Fruit fly (Drosophila melanogaster): ENCODE measurements around the gene Tpc1.
A peak's percentile ranks its signal among the peaks of the same experiment; 100 is the strongest.

Tpc1 gene

dm6 chr3R:10849515-10849973 is 32.4 kb downstream of the Tpc1 start, which contains the start of gene CG42394 (continued):
- peak; percentile 76 for TF ChIP-seq Dad (GFP tag; optimal IDR thresholded peaks at IDR 0.05)
- peak; percentile 64 for TF ChIP-seq pum (GFP tag; optimal IDR thresholded peaks at IDR 0.05)
- peak; percentile 71 for TF ChIP-seq vfl (GFP tag; optimal IDR thresholded peaks at IDR 0.05)
- TF ChIP-seq pzg (GFP tag; optimal IDR thresholded peaks at IDR 0.05) = no peak
- TF ChIP-seq ase (GFP tag; IDR thresholded peaks at IDR 0.05) = peak; percentile 91
- peak; percentile 61 for TF ChIP-seq Mes4 (GFP tag; optimal IDR thresholded peaks at IDR 0.05)
- peak; percentile 60 for TF ChIP-seq corto (GFP tag; optimal IDR thresholded peaks at IDR 0.05)
- TF ChIP-seq Dip2 (GFP tag; IDR thresholded peaks at IDR 0.05) = no peak
- peak; percentile 90 for TF ChIP-seq CG1529 (GFP tag; optimal IDR thresholded peaks at IDR 0.05)
- TF ChIP-seq CG6765 (GFP tag; optimal IDR thresholded peaks at IDR 0.05) = peak; percentile 92
- TF ChIP-seq PHDP (tag; optimal IDR thresholded peaks at IDR 0.05) = peak; percentile 95
- peak; percentile 98 for TF ChIP-seq CG3281 (GFP tag; optimal IDR thresholded peaks at IDR 0.05)
- no peak for TF ChIP-seq D (optimal IDR thresholded peaks at IDR 0.05)
- peak; percentile 96 for TF ChIP-seq D (GFP tag; optimal IDR thresholded peaks at IDR 0.05)
- TF ChIP-seq E2f1 (GFP tag; IDR thresholded peaks at IDR 0.05) = peak; percentile 95
- TF ChIP-seq CG2129 (GFP tag; IDR thresholded peaks at IDR 0.05; ENCODE audit: partially characterized antibody) = no peak
- TF ChIP-seq CG9797 (GFP tag; optimal IDR thresholded peaks at IDR 0.05) = peak; percentile 25
- peak; percentile 95 for TF ChIP-seq CG2875 (GFP tag; optimal IDR thresholded peaks at IDR 0.05)
- TF ChIP-seq CG32532 (GFP tag; IDR thresholded peaks at IDR 0.05) = peak; percentile 97
- peak; percentile 87 for TF ChIP-seq CG5953 (GFP tag; IDR thresholded peaks at IDR 0.05)
- peak in 1 of 2 experiments; percentile 85 for TF ChIP-seq Hr78 (GFP tag; optimal IDR thresholded peaks at IDR 0.05)
- peak in 1 of 3 experiments; percentile 83 for TF ChIP-seq Stat92E (GFP tag; optimal IDR thresholded peaks at IDR 0.05)
- peak; percentile 73 for TF ChIP-seq jing (GFP tag; optimal IDR thresholded peaks at IDR 0.05)
- no peak for TF ChIP-seq Neu2 (GFP tag; optimal IDR thresholded peaks at IDR 0.05; ENCODE audit: borderline replicate concordance)
- peak; percentile 79 for TF ChIP-seq CG4707 (GFP tag; optimal IDR thresholded peaks at IDR 0.05)
- peak; percentile 80 for TF ChIP-seq CG17912 (GFP tag; optimal IDR thresholded peaks at IDR 0.05)
- peak; percentile 68 for TF ChIP-seq pho (GFP tag; optimal IDR thresholded peaks at IDR 0.05)
- peak; percentile 94 for TF ChIP-seq chm (GFP tag; IDR thresholded peaks at IDR 0.05)
- peak; percentile 93 for TF ChIP-seq CG15601 (tag; optimal IDR thresholded peaks at IDR 0.05)
- TF ChIP-seq dimm (GFP tag; IDR thresholded peaks at IDR 0.05) = peak; percentile 72; the same call in 1 of the 2 replicates
- TF ChIP-seq CG9437 (GFP tag; optimal IDR thresholded peaks at IDR 0.05) = peak; percentile 90
- TF ChIP-seq pb (GFP tag; optimal IDR thresholded peaks at IDR 0.05) = no peak
- peak; percentile 91 for TF ChIP-seq lbe (GFP tag; optimal IDR thresholded peaks at IDR 0.05)
- TF ChIP-seq CG17568 (GFP tag; optimal IDR thresholded peaks at IDR 0.05) = no peak
- TF ChIP-seq CG4820 (GFP tag; optimal IDR thresholded peaks at IDR 0.05) = peak; percentile 93
- TF ChIP-seq Fer2 (tag; optimal IDR thresholded peaks at IDR 0.05) = peak; percentile 87
- peak; percentile 4 for TF ChIP-seq Myb (GFP tag; optimal IDR thresholded peaks at IDR 0.05)
- TF ChIP-seq Bgb (GFP tag; IDR thresholded peaks at IDR 0.05; ENCODE audit: partially characterized antibody) = peak; percentile 30; the same call in 1 of the 2 replicates
- TF ChIP-seq CG7372 (GFP tag; IDR thresholded peaks at IDR 0.05) = peak; percentile 92
- peak; percentile 12 for TF ChIP-seq wek (GFP tag; optimal IDR thresholded peaks at IDR 0.05)
- peak; percentile 89 for TF ChIP-seq slbo (GFP tag; IDR thresholded peaks at IDR 0.05)
- no peak for TF ChIP-seq CG15479 (GFP tag; optimal IDR thresholded peaks at IDR 0.05)
- no peak for TF ChIP-seq BEAF-32 (GFP tag; optimal IDR thresholded peaks at IDR 0.05)
- TF ChIP-seq CG34376 (GFP tag; optimal IDR thresholded peaks at IDR 0.05) = no peak
- peak; percentile 74 for TF ChIP-seq CG11085 (GFP tag; IDR thresholded peaks at IDR 0.05)
- TF ChIP-seq CG32767 (GFP tag; IDR thresholded peaks at IDR 0.05) = peak; percentile 89
- TF ChIP-seq Dbx (GFP tag; IDR thresholded peaks at IDR 0.05) = peak; percentile 95
- TF ChIP-seq so (GFP tag; IDR thresholded peaks at IDR 0.05) = peak; percentile 95; the same call in 2 of the 3 replicates
- peak; percentile 98 for TF ChIP-seq gem (tag; optimal IDR thresholded peaks at IDR 0.05)
- peak; percentile 87 for TF ChIP-seq onecut (GFP tag; IDR thresholded peaks at IDR 0.05)
